Worm (Caenorhabditis elegans): ENCODE measurements around the gene R144.13.

DNA sequence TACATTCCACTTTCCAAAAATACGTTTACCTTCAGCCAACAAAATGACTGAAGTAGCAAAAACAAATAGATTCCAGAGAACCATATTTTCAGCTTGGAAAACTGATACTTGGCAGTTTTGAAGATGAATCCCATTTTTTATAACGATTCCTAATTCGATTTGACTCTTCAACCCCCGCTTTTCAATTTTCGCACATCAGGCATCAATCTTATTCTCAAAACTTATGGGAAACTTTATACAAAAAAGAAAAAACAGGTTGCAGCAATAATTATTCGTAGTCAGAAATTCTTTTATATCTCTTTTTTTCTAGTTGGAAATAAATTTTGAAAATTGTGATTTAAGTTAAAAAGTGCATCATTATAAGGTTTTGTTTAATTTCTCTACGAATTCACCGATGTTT, 38.7 kb downstream of the R144.13 start, which contains the start of gene C45G9.10:
- TF ChIP-seq him-1 (tag; optimal IDR thresholded peaks at IDR 0.05) (no peak), W03F9.2 (tag; optimal IDR thresholded peaks at IDR 0.05) (no peak), dao-5 (tag; optimal IDR thresholded peaks at IDR 0.05) (no peak)

Data from whole organism, L4/young adult.